Fruit fly (Drosophila melanogaster): ENCODE results near the gene Atg4a.

Atg4a gene

DNA sequence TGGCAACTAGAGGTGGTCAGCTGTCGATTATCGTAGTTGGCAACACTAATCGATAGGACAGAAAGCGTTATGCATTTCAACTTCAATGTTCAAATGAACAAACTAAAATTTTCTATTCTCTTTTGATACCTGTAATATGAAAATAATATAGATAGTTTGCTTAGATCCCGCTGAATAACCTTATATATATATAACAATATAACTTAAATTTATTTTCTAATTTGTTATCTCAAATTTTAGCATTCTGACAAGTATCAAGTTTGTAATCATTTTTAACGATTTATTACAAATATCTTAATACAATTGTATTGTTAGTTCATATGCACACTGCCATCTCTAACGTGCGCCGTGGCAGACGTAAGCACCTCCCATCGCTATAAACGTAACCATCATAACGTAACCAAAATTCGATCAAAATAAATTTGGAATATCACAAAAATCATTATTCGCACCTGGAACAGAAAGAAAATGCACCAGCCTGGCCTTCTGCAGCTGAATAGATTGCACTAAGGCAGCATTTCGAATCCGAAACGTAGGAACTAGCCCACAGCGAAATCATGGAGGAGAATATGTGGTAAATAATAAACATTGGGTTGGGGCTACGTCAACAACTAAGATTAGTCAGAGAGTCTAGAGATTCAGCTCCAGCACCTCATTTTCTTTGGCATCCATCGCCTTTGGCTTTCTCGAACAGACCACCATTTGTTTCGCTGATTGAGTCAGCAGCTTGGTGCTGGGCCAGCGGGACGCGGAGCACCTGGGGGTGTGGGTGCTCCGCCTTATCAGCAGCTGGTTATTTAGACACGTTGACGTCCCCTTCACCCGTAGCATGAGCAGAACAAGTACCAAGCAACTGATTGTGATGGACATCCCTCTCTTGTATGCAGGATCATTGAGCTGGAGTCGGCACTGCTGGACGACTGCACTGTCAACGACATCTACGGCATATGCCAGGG is 48.5 kb downstream of the Atg4a start, which contains the start of the genes Pino and TBC1D23 (continued):
- TF ChIP-seq grn (GFP tag; optimal IDR thresholded peaks at IDR 0.05) (no peak), CG15073 (GFP tag; optimal IDR thresholded peaks at IDR 0.05) (no peak), Xbp1 (GFP tag; optimal IDR thresholded peaks at IDR 0.05) (peak; percentile 80), nmo (GFP tag; optimal IDR thresholded peaks at IDR 0.05) (peak; percentile 89), CG6175 (GFP tag; IDR thresholded peaks at IDR 0.05) (no peak), row (GFP tag; IDR thresholded peaks at IDR 0.05) (peak; percentile 86), CG31224 (GFP tag; IDR thresholded peaks at IDR 0.05) (peak; percentile 61), CG16863 (GFP tag; optimal IDR thresholded peaks at IDR 0.05) (no peak), kah (GFP tag; optimal IDR thresholded peaks at IDR 0.05) (no peak), tll (GFP tag; optimal IDR thresholded peaks at IDR 0.05) (no peak), Gsc (GFP tag; IDR thresholded peaks at IDR 0.05) (no peak), CG14050 (GFP tag; IDR thresholded peaks at IDR 0.05) (no peak), otp (GFP tag; IDR thresholded peaks at IDR 0.05) (no peak), Opbp (GFP tag; IDR thresholded peaks at IDR 0.05; ENCODE audit: partially characterized antibody) (peak; percentile 52; the same call in 2 of the 3 replicates), BtbVII (GFP tag; optimal IDR thresholded peaks at IDR 0.05) (no peak), CG1792 (GFP tag; optimal IDR thresholded peaks at IDR 0.05) (no peak), hbn (GFP tag; IDR thresholded peaks at IDR 0.05; ENCODE audit: partially characterized antibody) (peak; percentile 48), hth (optimal IDR thresholded peaks at IDR 0.05) (no peak), btn (GFP tag; optimal IDR thresholded peaks at IDR 0.05) (no peak), Deaf1 (tag; optimal IDR thresholded peaks at IDR 0.05) (peak; percentile 24), Med (GFP tag) (peak; percentile 88), CG10959 (GFP tag; IDR thresholded peaks at IDR 0.05) (no peak), Hr39 (optimal IDR thresholded peaks at IDR 0.05) (no peak), nerfin-1 (tag; optimal IDR thresholded peaks at IDR 0.05) (peak; percentile 46), CG2129 (GFP tag; IDR thresholded peaks at IDR 0.05; ENCODE audit: partially characterized antibody) (peak; percentile 41; the same call in 1 of the 2 replicates), Spps (tag; optimal IDR thresholded peaks at IDR 0.05) (no peak), CG9797 (GFP tag; optimal IDR thresholded peaks at IDR 0.05) (peak; percentile 1), klu (GFP tag; IDR thresholded peaks at IDR 0.05) (peak; percentile 62; the same call in 1 of the 2 replicates), slbo (GFP tag; IDR thresholded peaks at IDR 0.05) (peak; percentile 86), Rx (GFP tag; IDR thresholded peaks at IDR 0.05) (peak; percentile 44; the same call in 1 of the 2 replicates), CG4282 (GFP tag; optimal IDR thresholded peaks at IDR 0.05) (no peak), cg (GFP tag; optimal IDR thresholded peaks at IDR 0.05) (no peak), CG14860 (GFP tag; IDR thresholded peaks at IDR 0.05; ENCODE audit: partially characterized antibody) (peak; percentile 64; the same call in 2 of the 3 replicates), CHES-1-like (GFP tag; optimal IDR thresholded peaks at IDR 0.05) (no peak), CrebB (tag; optimal IDR thresholded peaks at IDR 0.05) (peak; percentile 14), Hr3 (GFP tag; optimal IDR thresholded peaks at IDR 0.05) (peak; percentile 82), CG12219 (GFP tag; optimal IDR thresholded peaks at IDR 0.05) (no peak), sug (tag; optimal IDR thresholded peaks at IDR 0.05) (peak; percentile 83), chm (GFP tag; IDR thresholded peaks at IDR 0.05) (no peak), luna (GFP tag; optimal IDR thresholded peaks at IDR 0.05) (peak; percentile 28), Meics (GFP tag; optimal IDR thresholded peaks at IDR 0.05) (peak; percentile 64), CG18011 (GFP tag; optimal IDR thresholded peaks at IDR 0.05) (peak; percentile 15), Antp (GFP tag; optimal IDR thresholded peaks at IDR 0.05) (peak; percentile 36), bowl (GFP tag; IDR thresholded peaks at IDR 0.05) (no peak), repo (GFP tag; optimal IDR thresholded peaks at IDR 0.05) (no peak), shn (GFP tag; optimal IDR thresholded peaks at IDR 0.05) (no peak), cwo (GFP tag; optimal IDR thresholded peaks at IDR 0.05) (peak; percentile 28), usp (GFP tag; optimal IDR thresholded peaks at IDR 0.05) (no peak), amos (GFP tag; IDR thresholded peaks at IDR 0.05; ENCODE audit: partially characterized antibody) (peak; percentile 61; the same call in 1 of the 2 replicates)

Data from whole organism, embryonic.